Worm (Caenorhabditis elegans): ENCODE data around the gene ZK512.8.

The ZK512.8 gene

ce11 chrIII:9110914-9111313 is 35.0 kb upstream of the ZK512.8 start:
- TF ChIP-seq scrt-1 (GFP tag; IDR thresholded peaks at IDR 0.05) (peak; percentile 69; the same call in 1 of the 2 replicates), tbx-37 (GFP tag; conservative IDR thresholded peaks at IDR 0.05) (0 out of 2 replicates have a peak, but pooled peaks have one; percentile 35), flt-1 (GFP tag; IDR thresholded peaks at IDR 0.05) (peak; percentile 53), pes-1 (GFP tag; IDR thresholded peaks at IDR 0.05) (peak; percentile 77)

- TF ChIP-seq hmbx-1 (tag; optimal IDR thresholded peaks at IDR 0.05) (no peak), ets-7 (tag; optimal IDR thresholded peaks at IDR 0.05) (no peak), hmg-4 (GFP tag; optimal IDR thresholded peaks at IDR 0.05) (peak; percentile 80), tbx-11 (GFP tag; IDR thresholded peaks at IDR 0.05) (no peak), F13C5.2 (tag; optimal IDR thresholded peaks at IDR 0.05) (peak; percentile 67), aly-1 (tag; optimal IDR thresholded peaks at IDR 0.05) (peak; percentile 19), ama-1 (optimal IDR thresholded peaks at IDR 0.05) (no peak)
Observed at ce11 chrIII:9112479-9112878, 33.4 kb upstream of the ZK512.8 start.

DNA sequence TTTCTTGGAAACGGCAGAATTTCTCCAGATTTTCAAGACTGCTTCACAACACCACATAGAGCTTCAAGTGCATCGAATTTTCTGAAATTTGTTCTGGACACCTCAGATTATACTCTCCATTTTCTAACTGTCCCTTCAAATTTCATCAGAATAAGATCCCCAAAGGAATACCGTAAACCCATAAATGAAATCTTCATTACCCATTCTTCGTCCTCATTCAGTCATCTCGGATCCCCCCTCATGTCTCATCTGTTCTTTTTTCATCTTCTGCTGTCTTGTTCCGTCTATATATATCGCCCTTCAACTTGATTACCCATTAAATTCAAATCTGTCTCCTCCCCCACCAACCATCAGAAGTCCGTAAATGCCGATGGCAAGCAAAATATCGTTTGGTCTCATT is 31.8 kb upstream of the ZK512.8 start:
- no peak for TF ChIP-seq sea-1 (GFP tag; conservative IDR thresholded peaks at IDR 0.05)
- no peak for TF ChIP-seq tbx-11 (GFP tag; IDR thresholded peaks at IDR 0.05)
- TF ChIP-seq ceh-36 (tag; optimal IDR thresholded peaks at IDR 0.05), result no peak
- no peak for TF ChIP-seq hmbx-1 (tag; optimal IDR thresholded peaks at IDR 0.05)
- TF ChIP-seq tra-4 (tag; optimal IDR thresholded peaks at IDR 0.05), result no peak

ce11 chrIII:9114649-9115048 is 31.2 kb upstream of the ZK512.8 start, which contains the start of gene ZK512.1:
ZK512.1 (plus strand) TSS chrIII:9114949.
- peak; percentile 23 for TF ChIP-seq hmg-4 (GFP tag; optimal IDR thresholded peaks at IDR 0.05)
- no peak for TF ChIP-seq ceh-13 (GFP tag; optimal IDR thresholded peaks at IDR 0.05)

DNA sequence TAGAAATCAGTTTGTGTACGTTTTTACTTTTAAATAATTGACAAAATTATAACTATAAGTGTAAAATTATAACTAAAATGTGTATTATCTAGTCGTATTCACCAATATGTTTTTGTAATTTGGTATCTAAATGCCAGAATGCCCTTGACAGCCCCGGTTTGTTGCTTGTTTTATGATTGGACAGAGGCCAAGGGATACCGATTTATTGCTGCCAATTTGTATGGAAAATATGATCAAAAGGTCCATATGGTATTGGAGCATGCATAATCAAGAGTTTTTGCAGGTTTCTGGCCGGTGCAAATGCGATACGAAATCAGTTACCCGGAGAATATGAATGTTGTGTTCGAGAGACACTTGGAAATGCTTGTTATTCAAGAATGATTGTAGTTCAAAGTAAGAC is 30.1 kb upstream of the ZK512.8 start:
- TF ChIP-seq F13C5.2 (tag; optimal IDR thresholded peaks at IDR 0.05) (no peak), ama-1 (optimal IDR thresholded peaks at IDR 0.05) (no peak)

DNA sequence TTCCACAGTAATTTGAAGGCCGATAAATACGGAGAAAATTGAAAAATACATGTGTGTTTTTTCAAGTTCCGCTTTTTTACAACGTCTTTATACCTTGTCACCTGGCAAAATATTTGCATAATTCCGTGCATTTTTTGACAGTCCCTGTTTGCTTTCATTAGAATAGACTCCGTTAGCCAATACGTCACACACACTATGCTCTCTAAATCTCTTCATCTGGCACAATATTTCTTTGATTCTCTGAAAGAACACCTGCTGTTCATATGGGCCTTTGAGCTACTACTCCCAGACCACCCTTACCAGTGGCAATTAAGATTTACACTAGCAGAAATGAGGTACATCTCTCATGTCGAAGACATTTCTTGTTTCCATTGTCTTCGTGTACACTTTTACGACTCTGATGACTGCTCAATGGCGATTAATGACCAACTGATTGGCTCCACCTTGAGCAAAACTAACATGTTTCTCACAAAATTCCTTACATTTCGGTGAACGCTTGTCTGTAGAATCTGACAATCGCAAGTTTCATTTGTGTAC is 27.5 kb upstream of the ZK512.8 start, which contains the start of gene grl-11:
TSS of gene grl-11 (minus strand) at position 51 of the 537 bp plus-strand sequence.
- no peak for TF ChIP-seq ceh-36 (tag; optimal IDR thresholded peaks at IDR 0.05)

ce11 chrIII:9118921-9119606 is 26.8 kb upstream of the ZK512.8 start, which contains the start of gene ced-11:
ced-11 (plus strand) TSS chrIII:9119556.
- no peak for TF ChIP-seq tbx-37 (GFP tag; conservative IDR thresholded peaks at IDR 0.05)
- TF ChIP-seq ets-7 (tag; optimal IDR thresholded peaks at IDR 0.05), result no peak
- no peak for TF ChIP-seq ama-1 (optimal IDR thresholded peaks at IDR 0.05)
- TF ChIP-seq ceh-36 (tag; optimal IDR thresholded peaks at IDR 0.05), result no peak
- no peak for TF ChIP-seq tra-4 (tag; optimal IDR thresholded peaks at IDR 0.05)
- no peak for TF ChIP-seq B0310.2 (tag; optimal IDR thresholded peaks at IDR 0.05)
- TF ChIP-seq flt-1 (GFP tag; IDR thresholded peaks at IDR 0.05), result no peak
- no peak for TF ChIP-seq scrt-1 (GFP tag; IDR thresholded peaks at IDR 0.05)
- TF ChIP-seq hmbx-1 (tag; optimal IDR thresholded peaks at IDR 0.05), result no peak
- no peak for TF ChIP-seq aly-1 (tag; optimal IDR thresholded peaks at IDR 0.05)
- TF ChIP-seq sea-1 (GFP tag; conservative IDR thresholded peaks at IDR 0.05), result no peak
- no peak for TF ChIP-seq tbx-11 (GFP tag; IDR thresholded peaks at IDR 0.05)
- TF ChIP-seq hmg-4 (GFP tag; optimal IDR thresholded peaks at IDR 0.05), result no peak
- TF ChIP-seq F13C5.2 (tag; optimal IDR thresholded peaks at IDR 0.05), result no peak
- TF ChIP-seq hnd-1 (tag; optimal IDR thresholded peaks at IDR 0.05), result no peak
- TF ChIP-seq pes-1 (GFP tag; IDR thresholded peaks at IDR 0.05), result no peak
- TF ChIP-seq ceh-13 (GFP tag; optimal IDR thresholded peaks at IDR 0.05), result no peak

ce11 chrIII:9125789-9126304 is 20.0 kb upstream of the ZK512.8 start, which contains the start of gene sec-16A.1:
sec-16A.1 (plus strand) TSS chrIII:9125839.
- TF ChIP-seq pes-1 (GFP tag; IDR thresholded peaks at IDR 0.05), result no peak
- TF ChIP-seq hnd-1 (tag; optimal IDR thresholded peaks at IDR 0.05), result no peak
- no peak for TF ChIP-seq tbx-11 (GFP tag; IDR thresholded peaks at IDR 0.05)
- no peak for TF ChIP-seq tbx-37 (GFP tag; conservative IDR thresholded peaks at IDR 0.05)
- no peak for TF ChIP-seq flt-1 (GFP tag; IDR thresholded peaks at IDR 0.05)
- no peak for TF ChIP-seq tra-4 (tag; optimal IDR thresholded peaks at IDR 0.05)
- no peak for TF ChIP-seq sea-1 (GFP tag; conservative IDR thresholded peaks at IDR 0.05)
- TF ChIP-seq ceh-36 (tag; optimal IDR thresholded peaks at IDR 0.05), result no peak
- TF ChIP-seq hmg-4 (GFP tag; optimal IDR thresholded peaks at IDR 0.05), result no peak
- no peak for TF ChIP-seq ceh-13 (GFP tag; optimal IDR thresholded peaks at IDR 0.05)
- TF ChIP-seq F13C5.2 (tag; optimal IDR thresholded peaks at IDR 0.05), result no peak
- no peak for TF ChIP-seq ets-7 (tag; optimal IDR thresholded peaks at IDR 0.05)
- no peak for TF ChIP-seq aly-1 (tag; optimal IDR thresholded peaks at IDR 0.05)
- no peak for TF ChIP-seq B0310.2 (tag; optimal IDR thresholded peaks at IDR 0.05)
- no peak for TF ChIP-seq ama-1 (optimal IDR thresholded peaks at IDR 0.05)
- no peak for TF ChIP-seq scrt-1 (GFP tag; IDR thresholded peaks at IDR 0.05)
- TF ChIP-seq hmbx-1 (tag; optimal IDR thresholded peaks at IDR 0.05), result no peak
